Worm (Caenorhabditis elegans) whole organism, mixed stage, embryonic: ENCODE data around the gene ndub-3.

Experiments
- ceh-83 ChIP-seq: fragments of 200-800 bp; sonication (Bioruptor generic); optimal IDR thresholded peaks from 2 replicates; lab custom pipeline; 2018; ENCODE audit warnings: mild to moderate bottlenecking, missing genetic modification characterization, missing compliant biosample characterization
- hlh-1 ChIP-seq: fragments of 150-350 bp; optimal IDR thresholded peaks from 2 replicates; lab custom pipeline; 2014; ENCODE audit warnings: missing biosample characterization, missing genetic modification reagents, missing genetic modification characterization
- lin-13 ChIP-seq: fragments of 150-350 bp; optimal IDR thresholded peaks from 2 replicates; lab custom pipeline; 2014; ENCODE audit warnings: missing biosample characterization, missing genetic modification characterization
- nhr-2 ChIP-seq: fragments of 150-350 bp; optimal IDR thresholded peaks from 2 replicates; lab custom pipeline; 2014; ENCODE audit warnings: missing biosample characterization, missing genetic modification characterization
- nhr-237 ChIP-seq: fragments of 150-350 bp; optimal IDR thresholded peaks from 2 replicates; lab custom pipeline; 2014; ENCODE audit warnings: missing biosample characterization, missing genetic modification characterization
- nhr-28 ChIP-seq: fragments of 150-350 bp; optimal IDR thresholded peaks from 2 replicates; lab custom pipeline; 2014; ENCODE audit warnings: missing biosample characterization, missing genetic modification characterization
- nhr-76 ChIP-seq: sonication (generic microtip); optimal IDR thresholded peaks from 2 replicates; lab custom pipeline; 2017; ENCODE audit warnings: missing biosample characterization, missing genetic modification characterization
- snpc-4 ChIP-seq: fragments of 150-350 bp; optimal IDR thresholded peaks from 2 replicates; lab custom pipeline; 2014; ENCODE audit warnings: missing biosample characterization, missing genetic modification characterization
- unc-39 ChIP-seq: fragments of 150-350 bp; optimal IDR thresholded peaks from 2 replicates; lab custom pipeline; 2014; ENCODE audit warnings: missing biosample characterization, missing genetic modification characterization

DNA sequence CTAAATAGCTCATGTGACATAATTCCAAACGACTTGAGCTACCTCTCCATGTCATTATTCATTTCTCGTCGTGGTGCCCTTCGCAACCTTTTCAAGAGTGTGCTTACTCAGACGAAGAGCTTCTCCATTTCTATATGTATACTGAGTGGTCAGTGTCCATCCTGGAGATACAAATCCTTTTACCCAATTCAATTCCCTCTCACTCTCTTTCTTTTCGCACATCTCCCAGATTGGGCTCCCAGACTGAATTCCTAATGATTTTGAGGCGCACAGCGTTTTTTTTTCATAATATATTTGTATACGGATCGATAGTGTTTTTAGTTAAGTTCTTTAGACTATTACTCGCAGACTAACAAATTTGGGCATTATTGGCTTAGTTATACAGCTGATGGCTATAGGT lies 43.7 kb downstream of the ndub-3 start:
- no peak for TF ChIP-seq hlh-1 (tag; lab: Kevin White, UChicago)
- TF ChIP-seq ceh-83 (GFP tag; lab: Kevin White, UChicago): no peak
- TF ChIP-seq nhr-237 (tag; lab: Kevin White, UChicago): no peak
- TF ChIP-seq nhr-28 (tag; lab: Kevin White, UChicago): no peak
- no peak for TF ChIP-seq snpc-4 (tag; lab: Kevin White, UChicago)
- TF ChIP-seq lin-13 (tag; lab: Kevin White, UChicago): no peak
- TF ChIP-seq nhr-76 (tag; lab: Kevin White, UChicago): no peak
- TF ChIP-seq unc-39: no peak
- no peak for TF ChIP-seq nhr-2 (tag; lab: Kevin White, UChicago)
